Worm (Caenorhabditis elegans): Measurements from ENCODE around the gene fbxb-83.

DNA sequence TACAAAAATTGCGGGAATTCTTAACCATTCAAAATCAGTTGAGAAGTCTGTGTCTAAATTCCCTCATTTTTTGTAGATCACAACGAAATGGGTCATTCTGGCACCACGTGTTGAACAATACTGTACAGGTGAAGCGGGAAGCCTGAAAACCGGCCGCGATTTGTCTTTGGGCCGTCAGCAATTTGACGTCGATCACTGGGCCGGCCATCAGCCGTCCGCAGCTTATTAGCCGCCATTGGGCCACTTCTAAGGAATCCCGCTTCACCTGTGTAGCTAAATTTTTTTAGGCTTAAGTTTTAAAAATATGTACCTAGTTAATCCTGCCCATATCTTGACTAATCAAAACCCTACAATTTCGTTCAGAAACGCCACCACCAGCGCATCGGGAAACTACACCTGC is 14.7 kb upstream of the fbxb-83 start:
- TF ChIP-seq ceh-8 (GFP tag; optimal IDR thresholded peaks at IDR 0.05) = no peak
- no peak for TF ChIP-seq lin-35 (GFP tag; optimal IDR thresholded peaks at IDR 0.05)
- TF ChIP-seq snpc-4 (tag; optimal IDR thresholded peaks at IDR 0.05) = no peak
- no peak for TF ChIP-seq aly-2 (tag; optimal IDR thresholded peaks at IDR 0.05)
- TF ChIP-seq sox-4 (tag; optimal IDR thresholded peaks at IDR 0.05) = no peak
- no peak for TF ChIP-seq nhr-237 (tag; optimal IDR thresholded peaks at IDR 0.05)
- TF ChIP-seq nhr-71 (tag; optimal IDR thresholded peaks at IDR 0.05) = no peak
- TF ChIP-seq fos-1 (tag; optimal IDR thresholded peaks at IDR 0.05) = no peak
- TF ChIP-seq ceh-82 (tag; optimal IDR thresholded peaks at IDR 0.05) = no peak
- TF ChIP-seq nhr-77 (tag; optimal IDR thresholded peaks at IDR 0.05) = no peak
- no peak for TF ChIP-seq skn-1 (tag; optimal IDR thresholded peaks at IDR 0.05)
- TF ChIP-seq mef-2 (tag; optimal IDR thresholded peaks at IDR 0.05) = no peak
- TF ChIP-seq nhr-11 (tag; optimal IDR thresholded peaks at IDR 0.05) = no peak
- no peak for TF ChIP-seq pqm-1 (tag; optimal IDR thresholded peaks at IDR 0.05)
